Fruit fly (Drosophila melanogaster): ENCODE data around the gene CG12877.

Gene CG12877

DNA sequence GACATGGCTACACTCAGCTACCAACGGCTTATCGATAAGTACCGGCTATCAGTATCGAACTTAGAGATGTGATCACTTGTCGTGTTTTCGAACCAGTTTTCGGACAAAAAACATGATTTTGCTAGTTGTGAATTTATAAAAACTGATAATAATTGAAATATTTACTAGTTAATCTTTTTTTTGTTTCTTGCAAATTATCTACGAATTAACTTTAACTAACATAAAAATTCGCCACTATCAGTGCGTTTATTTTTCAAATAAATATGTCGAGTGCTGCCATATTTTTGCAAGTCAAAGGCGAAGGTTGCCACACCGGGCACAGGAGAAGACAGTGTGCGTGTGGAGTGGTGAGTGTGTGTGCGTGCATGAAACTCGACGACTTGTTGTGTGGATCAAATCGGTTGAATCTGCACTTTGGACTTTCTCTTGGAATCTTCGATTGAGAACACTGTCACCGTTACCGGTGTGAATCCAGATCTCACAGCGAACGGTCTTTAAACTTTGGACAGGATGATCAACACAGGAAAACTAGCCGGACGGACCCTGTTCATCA, 29.6 kb upstream of the CG12877 start, which contains the start of gene Hsdl2 (continued):
- TF ChIP-seq CG10366 (GFP tag; IDR thresholded peaks at IDR 0.05) (no peak), ato (GFP tag; IDR thresholded peaks at IDR 0.05; ENCODE audit: partially characterized antibody) (peak; percentile 75), CG4730 (GFP tag; IDR thresholded peaks at IDR 0.05) (0 out of 2 replicates have a peak, but pooled peaks have one; percentile 22), CG11560 (tag; IDR thresholded peaks at IDR 0.05) (no peak), croc (GFP tag; conservative IDR thresholded peaks at IDR 0.05) (no peak), CG8924 (tag; optimal IDR thresholded peaks at IDR 0.05) (peak; percentile 12), CG2889 (GFP tag; IDR thresholded peaks at IDR 0.05) (no peak), GATAe (GFP tag; conservative IDR thresholded peaks at IDR 0.05) (no peak), vnd (GFP tag; IDR thresholded peaks at IDR 0.05; ENCODE audit: partially characterized antibody) (peak; percentile 51; the same call in 2 of the 3 replicates), CG7357 (GFP tag; IDR thresholded peaks at IDR 0.05) (no peak), sens (GFP tag) (peak; percentile 91), CG13624 (GFP tag; optimal IDR thresholded peaks at IDR 0.05) (no peak), CHES-1-like (GFP tag; optimal IDR thresholded peaks at IDR 0.05) (peak; percentile 38), CG8281 (tag; optimal IDR thresholded peaks at IDR 0.05) (no peak), CG9609 (GFP tag; optimal IDR thresholded peaks at IDR 0.05) (peak; percentile 1), chm (GFP tag; IDR thresholded peaks at IDR 0.05) (peak; percentile 21; the same call in 1 of the 2 replicates), E2f1 (GFP tag; IDR thresholded peaks at IDR 0.05) (no peak; the same call in 1 of the 2 replicates), CG14014 (GFP tag; IDR thresholded peaks at IDR 0.05) (no peak), crp (GFP tag; optimal IDR thresholded peaks at IDR 0.05) (peak in 1 of 2 experiments; percentile 21), CG31224 (GFP tag; IDR thresholded peaks at IDR 0.05) (0 out of 2 replicates have a peak, but pooled peaks have one; percentile 31), Dad (GFP tag; optimal IDR thresholded peaks at IDR 0.05) (peak; percentile 15), Hmx (GFP tag; optimal IDR thresholded peaks at IDR 0.05) (no peak), Ets65A (GFP tag) (no peak), ranshi (GFP tag; IDR thresholded peaks at IDR 0.05) (no peak), C15 (GFP tag; IDR thresholded peaks at IDR 0.05) (no peak), Doc3 (GFP tag; IDR thresholded peaks at IDR 0.05; ENCODE audit: partially characterized antibody) (peak; percentile 39; the same call in 2 of the 3 replicates), nerfin-2 (GFP tag; IDR thresholded peaks at IDR 0.05; ENCODE audit: partially characterized antibody) (peak; percentile 57), CG17612 (GFP tag; IDR thresholded peaks at IDR 0.05) (no peak), CG18619 (GFP tag; optimal IDR thresholded peaks at IDR 0.05) (no peak), CG18476 (GFP tag; optimal IDR thresholded peaks at IDR 0.05) (peak; percentile 18), Gsc (GFP tag; IDR thresholded peaks at IDR 0.05) (no peak), H15 (GFP tag; IDR thresholded peaks at IDR 0.05) (peak; percentile 69; the same call in 2 of the 3 replicates), az2 (GFP tag; optimal IDR thresholded peaks at IDR 0.05) (peak; percentile 29), CG4404 (GFP tag; IDR thresholded peaks at IDR 0.05) (peak; percentile 28; the same call in 1 of the 2 replicates), CG6683 (GFP tag; optimal IDR thresholded peaks at IDR 0.05) (no peak), dan (GFP tag; IDR thresholded peaks at IDR 0.05) (no peak), CG33557 (GFP tag; optimal IDR thresholded peaks at IDR 0.05) (no peak), hkb (optimal IDR thresholded peaks at IDR 0.05) (peak; percentile 52), hkb (GFP tag; IDR thresholded peaks at IDR 0.05) (peak; percentile 46; the same call in 1 of the 2 replicates), nau (GFP tag; optimal IDR thresholded peaks at IDR 0.05) (no peak), lilli (GFP tag; optimal IDR thresholded peaks at IDR 0.05) (peak; percentile 74), Oaz (GFP tag; IDR thresholded peaks at IDR 0.05) (no peak), Scr (GFP tag; IDR thresholded peaks at IDR 0.05; ENCODE audit: partially characterized antibody) (peak; percentile 72), CkIIα-i1 (GFP tag; IDR thresholded peaks at IDR 0.05) (no peak), repo (GFP tag; optimal IDR thresholded peaks at IDR 0.05) (no peak), ab (GFP tag; optimal IDR thresholded peaks at IDR 0.05) (peak; percentile 5), jigr1 (GFP tag; IDR thresholded peaks at IDR 0.05) (no peak), CG12942 (GFP tag; optimal IDR thresholded peaks at IDR 0.05) (no peak), CG10979 (tag; optimal IDR thresholded peaks at IDR 0.05) (no peak), CG13287 (GFP tag; IDR thresholded peaks at IDR 0.05; ENCODE audit: partially characterized antibody) (peak; percentile 60), aop (GFP tag; IDR thresholded peaks at IDR 0.05) (no peak)

Data from whole organism, embryonic.